Worm (Caenorhabditis elegans) whole organism, young adult: Measurements from ENCODE around the gene hpo-9.
A peak's percentile ranks its signal among the peaks of the same experiment; 100 is the strongest.

Source experiments
- B0261.1 ChIP-seq: sonication (generic microtip); optimal IDR thresholded peaks from 2 replicates; lab custom pipeline; 2016; ENCODE audit warnings: mild to moderate bottlenecking, missing genetic modification characterization, moderate library complexity, missing compliant biosample characterization
- B0336.3 ChIP-seq: fragments of 200-800 bp; sonication (Bioruptor generic); IDR thresholded peaks from 2 replicates; pipeline ENCODE4 v1.3.6; 2022; ENCODE audit warnings: missing genetic modification characterization, missing compliant biosample characterization
- F39B2.1 ChIP-seq: fragments of 200-800 bp; sonication (Bioruptor generic); IDR thresholded peaks from 2 replicates; pipeline ENCODE4 v1.3.6; 2022; ENCODE audit warnings: missing genetic modification reagents, missing genetic modification characterization, missing compliant biosample characterization
- F55B11.4 ChIP-seq: sonication (generic microtip); optimal IDR thresholded peaks from 2 replicates; lab custom pipeline; 2016; ENCODE audit warnings: missing compliant biosample characterization, missing genetic modification characterization, borderline replicate concordance; ENCODE audit not compliant: insufficient read depth
- F57C9.4 ChIP-seq: sonication (generic microtip); optimal IDR thresholded peaks from 2 replicates; lab custom pipeline; 2017; ENCODE audit warnings: mild to moderate bottlenecking, missing genetic modification characterization, missing compliant biosample characterization
- K12H6.12 ChIP-seq: fragments of 200-800 bp; sonication (Bioruptor generic); optimal IDR thresholded peaks from 2 replicates; lab custom pipeline; 2018; ENCODE audit warnings: mild to moderate bottlenecking, missing genetic modification characterization, missing compliant biosample characterization
- Y53F4B.3 ChIP-seq: fragments of 200-800 bp; sonication (Bioruptor generic); IDR thresholded peaks from 2 replicates; pipeline ENCODE4 v1.3.6; 2022; ENCODE audit warnings: missing genetic modification reagents, missing genetic modification characterization, missing compliant biosample characterization
- Y56A3A.18 ChIP-seq: fragments of 200-800 bp; sonication (Bioruptor generic); IDR thresholded peaks from 2 replicates; pipeline ENCODE4 v1.3.6; 2022; ENCODE audit warnings: missing genetic modification reagents, missing genetic modification characterization, missing compliant biosample characterization
- Y79H2A.3 ChIP-seq: fragments of 200-800 bp; sonication (Bioruptor generic); conservative IDR thresholded peaks from 2 replicates; pipeline ENCODE4 v1.3.6; 2022; ENCODE audit warnings: missing genetic modification reagents, missing genetic modification characterization, missing compliant biosample characterization
- Y95B8A.8 ChIP-seq: fragments of 200-800 bp; sonication (Bioruptor generic); IDR thresholded peaks from 2 replicates; pipeline ENCODE4 v1.3.6; 2022; ENCODE audit warnings: missing genetic modification reagents, missing genetic modification characterization, missing compliant biosample characterization
- bed-2 ChIP-seq: fragments of 200-800 bp; sonication (Bioruptor generic); IDR thresholded peaks from 2 replicates; pipeline ENCODE4 v1.3.6; 2022; ENCODE audit warnings: missing genetic modification reagents, missing genetic modification characterization, missing compliant biosample characterization
- ceh-40 ChIP-seq: fragments of 200-800 bp; sonication (Bioruptor generic); IDR thresholded peaks from 2 replicates; pipeline ENCODE4 v1.3.6; 2022; ENCODE audit warnings: missing genetic modification characterization, missing compliant biosample characterization
- ceh-58 ChIP-seq: fragments of 200-800 bp; sonication (Bioruptor generic); IDR thresholded peaks from 2 replicates; pipeline ENCODE4 v1.3.6; 2022; ENCODE audit warnings: missing genetic modification characterization, missing compliant biosample characterization
- egl-44 ChIP-seq: fragments of 200-800 bp; sonication (Bioruptor generic); IDR thresholded peaks from 2 replicates; pipeline ENCODE4 v1.3.6; 2022; ENCODE audit warnings: missing genetic modification reagents, missing genetic modification characterization, missing compliant biosample characterization
- egrh-3 ChIP-seq: fragments of 200-800 bp; sonication (Bioruptor generic); IDR thresholded peaks from 2 replicates; pipeline ENCODE4 v1.3.6; 2022; ENCODE audit warnings: missing genetic modification reagents, missing genetic modification characterization, missing compliant biosample characterization
- him-1 ChIP-seq: sonication (generic microtip); optimal IDR thresholded peaks from 2 replicates; lab custom pipeline; 2016; ENCODE audit warnings: missing genotype, missing genetic modification reagents, missing genetic modification characterization, missing compliant biosample characterization
- lag-1 ChIP-seq: fragments of 200-800 bp; sonication (Bioruptor generic); IDR thresholded peaks from 2 replicates; pipeline ENCODE4 v1.3.6; 2022; ENCODE audit warnings: missing genetic modification reagents, missing genetic modification characterization, missing compliant biosample characterization
- let-607 ChIP-seq, 2 experiments: fragments of 200-800 bp in 1 of 2; sonication (Bioruptor generic) in 1 of 2; sonication (generic microtip) in 1 of 2; optimal IDR thresholded peaks; 2 replicates each; lab custom pipeline; 2016 to 2018; ENCODE audit warnings: mild to moderate bottlenecking in 2 of 2, missing compliant biosample characterization in 2 of 2, missing genetic modification characterization in 2 of 2, moderate library complexity in 2 of 2, missing genotype in 1 of 2
- lin-26 ChIP-seq: fragments of 200-800 bp; sonication (Bioruptor generic); IDR thresholded peaks from 2 replicates; pipeline ENCODE4 v1.3.6; 2022; ENCODE audit warnings: missing genetic modification reagents, missing genetic modification characterization, missing compliant biosample characterization
- lsl-1 ChIP-seq: fragments of 200-800 bp; sonication (Bioruptor generic); optimal IDR thresholded peaks from 2 replicates; lab custom pipeline; 2018; ENCODE audit warnings: mild to moderate bottlenecking, missing genetic modification characterization, moderate library complexity, missing compliant biosample characterization
- madf-3 ChIP-seq: fragments of 200-800 bp; sonication (Bioruptor generic); IDR thresholded peaks from 2 replicates; pipeline ENCODE4 v1.3.6; 2022; ENCODE audit warnings: missing genetic modification reagents, missing genetic modification characterization, missing compliant biosample characterization
- madf-6 ChIP-seq: fragments of 200-800 bp; sonication (Bioruptor generic); IDR thresholded peaks from 2 replicates; pipeline ENCODE4 v1.3.6; 2022; ENCODE audit warnings: missing genetic modification reagents, missing genetic modification characterization, missing compliant biosample characterization
- madf-8 ChIP-seq: fragments of 200-800 bp; sonication (Bioruptor generic); conservative IDR thresholded peaks from 2 replicates; pipeline ENCODE4 v1.3.6; 2022; ENCODE audit warnings: missing genetic modification reagents, missing genetic modification characterization, missing compliant biosample characterization
- nhr-80 ChIP-seq: sonication (generic microtip); optimal IDR thresholded peaks from 2 replicates; lab custom pipeline; 2016; ENCODE audit warnings: missing genetic modification characterization, missing compliant biosample characterization
- pbrm-1 ChIP-seq: fragments of 200-800 bp; sonication (Bioruptor generic); IDR thresholded peaks from 2 replicates; pipeline ENCODE4 v1.3.6; 2022; ENCODE audit warnings: missing genetic modification reagents, missing genetic modification characterization, missing compliant biosample characterization
- rcor-1 ChIP-seq: fragments of 200-800 bp; sonication (Bioruptor generic); IDR thresholded peaks from 2 replicates; pipeline ENCODE4 v1.3.6; 2022; ENCODE audit warnings: missing genetic modification reagents, missing genetic modification characterization, missing compliant biosample characterization
- sdz-38 ChIP-seq: sonication (generic microtip); optimal IDR thresholded peaks from 2 replicates; lab custom pipeline; 2016; ENCODE audit warnings: missing genotype, missing genetic modification characterization, missing compliant biosample characterization
- snpc-1.3 ChIP-seq: sonication (generic microtip); optimal IDR thresholded peaks from 2 replicates; lab custom pipeline; 2017; ENCODE audit warnings: missing genetic modification characterization, mild to moderate bottlenecking, missing compliant biosample characterization, antibody characterized with exemption, moderate library complexity, missing genotype, missing genetic modification reagents; ENCODE audit not compliant: insufficient read depth
- snpc-4 ChIP-seq, 5 experiments: fragments of 150-350 bp in 1 of 5; sonication (generic microtip) in 4 of 5; optimal IDR thresholded peaks; 2 replicates each; lab custom pipeline; 2014 to 2018; ENCODE audit warnings: missing genetic modification characterization in 5 of 5, missing biosample characterization in 3 of 5, antibody characterized with exemption in 2 of 5, mild to moderate bottlenecking in 2 of 5, missing compliant biosample characterization in 2 of 5, missing genotype in 2 of 5, moderate library complexity in 2 of 5, missing genetic modification reagents in 1 of 5
- xnd-1 ChIP-seq: sonication (generic microtip); optimal IDR thresholded peaks from 2 replicates; lab custom pipeline; 2016; ENCODE audit warnings: missing genotype, missing genetic modification reagents, missing genetic modification characterization, missing compliant biosample characterization
- zfh-2 ChIP-seq: fragments of 200-800 bp; sonication (Bioruptor generic); conservative IDR thresholded peaks from 2 replicates; pipeline ENCODE4 v1.3.6; 2022; ENCODE audit warnings: missing genetic modification reagents, missing genetic modification characterization, missing compliant biosample characterization
- ztf-26 ChIP-seq: sonication (generic microtip); optimal IDR thresholded peaks from 2 replicates; lab custom pipeline; 2017; ENCODE audit warnings: missing genetic modification characterization, missing compliant biosample characterization

hpo-9 gene

DNA sequence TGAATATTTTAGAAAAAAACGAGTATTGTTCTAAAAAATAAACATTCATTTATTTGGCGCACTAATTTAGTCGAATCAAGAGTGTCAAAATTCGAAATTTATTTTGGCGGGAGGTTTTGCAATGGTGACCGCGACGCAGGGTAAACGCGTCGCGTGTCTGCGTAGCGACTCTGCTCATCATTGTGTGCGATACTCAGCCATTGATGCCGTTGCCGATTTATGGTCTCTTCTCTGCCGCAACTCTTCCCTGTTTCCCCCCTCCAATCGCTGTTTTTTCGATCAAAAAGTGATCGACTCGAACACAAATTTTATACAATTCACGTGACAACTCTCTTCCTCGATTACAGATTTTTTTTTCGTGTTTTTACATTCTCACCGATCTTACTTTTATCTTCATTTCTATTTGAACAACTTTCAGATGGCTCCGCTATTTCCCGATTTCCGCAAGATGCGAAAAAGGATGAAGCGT, 40.4 kb downstream of the hpo-9 start, which contains the start of gene F09G2.2 (continued):
- TF ChIP-seq lsl-1 (GFP tag; lab: Kevin White, UChicago) (peak; percentile 80), snpc-1.3 (tag; lab: Kevin White, UChicago) (peak; percentile 83), B0261.1 (tag; lab: Kevin White, UChicago) (no peak), Y79H2A.3 (GFP tag; lab: Robert Waterston, UW) (no peak), F55B11.4 (no peak), egl-44 (peak; percentile 52; the same call in 1 of the 2 replicates), ceh-40 (GFP tag; lab: Robert Waterston, UW) (no peak), F57C9.4 (tag; lab: Kevin White, UChicago) (no peak), him-1 (peak; percentile 55)
- TF ChIP-seq, all 124 proteins: peak for 73

DNA sequence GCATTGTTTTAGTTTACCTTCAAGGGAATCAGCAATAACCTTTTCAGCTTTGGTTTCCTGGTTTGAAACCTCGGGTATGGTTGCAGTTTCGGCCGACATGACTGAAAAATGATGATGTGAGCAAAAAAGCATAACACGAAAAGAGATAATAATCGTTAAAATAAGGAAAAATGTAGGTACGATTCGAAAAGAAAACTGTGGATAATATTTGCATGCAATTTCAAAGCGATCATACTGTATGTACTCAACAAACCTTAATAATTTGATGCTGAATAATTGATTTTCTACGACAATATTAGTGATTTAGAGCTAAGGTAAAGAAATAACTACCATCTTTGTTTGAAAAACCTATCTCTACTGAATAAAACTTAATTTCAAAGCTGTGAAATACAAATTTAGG, 40.9 kb downstream of the hpo-9 start, which contains the start of gene attf-2:
Gene attf-2, minus strand, starts transcription at position 101 of the 400 bp plus-strand sequence.
- TF ChIP-seq madf-3 (GFP tag; lab: Robert Waterston, UW) (0 out of 2 replicates have a peak, but pooled peaks have one; percentile 22), B0336.3 (GFP tag; lab: Robert Waterston, UW) (no peak), K12H6.12 (tag; lab: Kevin White, UChicago) (no peak)

DNA sequence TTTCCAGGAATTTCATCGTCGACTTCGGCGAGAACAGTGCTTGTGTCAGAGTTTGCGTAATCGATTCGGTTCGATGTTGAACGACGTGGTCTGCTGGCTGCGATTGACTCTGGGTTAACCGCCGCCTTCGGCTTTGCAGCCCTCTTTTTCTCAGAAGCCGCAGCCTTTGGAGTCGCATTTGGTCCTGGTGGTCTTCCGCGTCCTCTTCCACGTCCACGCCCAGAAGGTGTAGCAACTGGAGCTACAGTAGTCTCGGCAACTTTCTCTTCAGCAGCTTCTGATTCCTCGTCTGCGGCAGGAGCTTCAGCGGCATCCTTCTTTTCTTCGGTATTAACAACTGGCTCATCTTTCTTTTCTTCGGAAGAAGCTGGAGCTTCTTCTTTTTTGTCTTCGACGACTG, 42.1 kb downstream of the hpo-9 start:
- TF ChIP-seq lag-1 (GFP tag; lab: Robert Waterston, UW) (no peak), zfh-2 (peak; percentile 66; the same call in 1 of the 2 replicates), let-607 (tag; optimal IDR thresholded peaks at IDR 0.05; lab: Kevin White, UChicago) (no peak), pbrm-1 (GFP tag; lab: Robert Waterston, UW) (0 out of 2 replicates have a peak, but pooled peaks have one; percentile 11), Y95B8A.8 (GFP tag; lab: Robert Waterston, UW) (no peak), ztf-26 (tag; lab: Kevin White, UChicago) (no peak), egrh-3 (0 out of 2 replicates have a peak, but pooled peaks have one; percentile 22), bed-2 (GFP tag; lab: Robert Waterston, UW) (no peak), madf-8 (GFP tag; lab: Robert Waterston, UW) (no peak), F39B2.1 (GFP tag; lab: Robert Waterston, UW) (no peak), rcor-1 (GFP tag; lab: Robert Waterston, UW) (no peak)

DNA sequence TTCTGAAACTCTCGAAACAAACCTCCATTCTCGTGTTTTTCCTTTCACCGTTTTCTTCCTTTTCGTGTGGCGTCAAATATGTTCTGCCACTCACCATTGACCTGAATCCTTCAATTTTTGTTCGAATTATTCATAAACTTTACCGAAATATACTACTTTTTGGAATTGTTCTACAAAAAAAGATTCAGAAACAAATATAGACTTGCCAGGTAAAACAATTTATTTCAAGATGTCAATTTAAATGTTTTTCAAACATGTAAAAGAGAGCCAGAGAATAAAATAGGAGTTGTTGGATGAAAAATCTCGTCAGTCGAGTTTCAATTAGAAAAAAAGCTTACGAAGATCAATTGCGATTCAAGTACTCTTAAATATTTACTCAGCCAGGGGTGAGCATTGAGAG, 43.4 kb downstream of the hpo-9 start, which contains the start of gene F09G2.8:
Gene F09G2.8, minus strand, starts transcription at position 101 of the 400 bp plus-strand sequence.
- TF ChIP-seq Y53F4B.3 (GFP tag; lab: Robert Waterston, UW), result no peak
- no peak for TF ChIP-seq Y56A3A.18 (GFP tag; lab: Robert Waterston, UW)
- 0 out of 2 replicates have a peak, but pooled peaks have one; percentile 11 for TF ChIP-seq madf-6 (GFP tag; lab: Robert Waterston, UW)
- TF ChIP-seq lin-26 (GFP tag; lab: Robert Waterston, UW), result no peak

DNA sequence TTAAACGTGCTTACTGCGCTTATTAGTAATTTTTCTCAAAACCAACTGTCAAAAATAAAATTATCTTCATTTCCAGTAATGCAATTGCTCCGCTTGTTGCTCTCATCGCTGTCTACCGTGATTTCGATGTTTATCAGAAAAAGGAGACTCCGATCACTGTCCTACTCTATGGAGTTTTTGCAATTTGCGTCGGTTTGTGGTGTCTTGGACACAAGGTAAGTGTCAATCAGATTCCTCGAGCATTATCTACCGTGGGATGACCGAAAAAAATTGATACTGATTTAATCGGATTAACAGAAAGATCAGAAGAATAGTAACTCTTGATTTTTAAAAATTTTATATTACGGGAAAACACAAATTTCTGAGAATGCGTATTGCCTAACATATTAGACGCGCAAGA, 49.6 kb downstream of the hpo-9 start:
- TF ChIP-seq xnd-1 (tag; lab: Kevin White, UChicago) (no peak), ceh-58 (GFP tag; lab: Robert Waterston, UW) (no peak), nhr-80 (tag; lab: Kevin White, UChicago) (peak; percentile 55), sdz-38 (tag; lab: Kevin White, UChicago) (no peak), snpc-4 (GFP tag; optimal IDR thresholded peaks at IDR 0.05; lab: Kevin White, UChicago) (no peak), snpc-4 (tag; optimal IDR thresholded peaks at IDR 0.05; lab: Kevin White, UChicago) (no peak)
